Fruit fly (Drosophila melanogaster): ENCODE results near the gene CG15765.

The CG15765 gene

dm6 chrX:5873164-5873563 is 54.8 kb downstream of the CG15765 start, which contains the start of gene GAA1 (continued):
- TF ChIP-seq CG9437 (GFP tag; optimal IDR thresholded peaks at IDR 0.05) (peak; percentile 0), Aef1 (GFP tag; IDR thresholded peaks at IDR 0.05) (0 out of 3 replicates have a peak, but pooled peaks have one; percentile 9), pzg (GFP tag; optimal IDR thresholded peaks at IDR 0.05) (peak; percentile 31), CG18262 (tag; optimal IDR thresholded peaks at IDR 0.05) (peak; percentile 23), tap (tag; optimal IDR thresholded peaks at IDR 0.05) (no peak), BEAF-32 (GFP tag; optimal IDR thresholded peaks at IDR 0.05) (peak; percentile 58)

dm6 chrX:5876584-5876983 is 58.2 kb downstream of the CG15765 start, which contains the start of gene mof:
mof (minus strand) TSS chrX:5876853.
- TF ChIP-seq CG17829 (tag; optimal IDR thresholded peaks at IDR 0.05) (no peak), sim (GFP tag; IDR thresholded peaks at IDR 0.05) (no peak), CG14441 (GFP tag; IDR thresholded peaks at IDR 0.05) (no peak), usp (GFP tag; optimal IDR thresholded peaks at IDR 0.05) (no peak), zen2 (GFP tag; IDR thresholded peaks at IDR 0.05; ENCODE audit: partially characterized antibody) (peak; percentile 74), HLH54F (GFP tag; optimal IDR thresholded peaks at IDR 0.05) (no peak), Dfd (GFP tag; optimal IDR thresholded peaks at IDR 0.05) (no peak), cato (GFP tag; optimal IDR thresholded peaks at IDR 0.05; ENCODE audit: borderline replicate concordance) (no peak), CG13296 (GFP tag; optimal IDR thresholded peaks at IDR 0.05) (no peak), en (GFP tag; optimal IDR thresholded peaks at IDR 0.05) (no peak), CG6791 (GFP tag; IDR thresholded peaks at IDR 0.05; ENCODE audit: partially characterized antibody) (peak; percentile 79), ATbp (GFP tag; optimal IDR thresholded peaks at IDR 0.05) (no peak), z (GFP tag; IDR thresholded peaks at IDR 0.05) (no peak), h (optimal IDR thresholded peaks at IDR 0.05) (no peak), grau (tag; optimal IDR thresholded peaks at IDR 0.05) (no peak), sisA (GFP tag; IDR thresholded peaks at IDR 0.05) (no peak), gcm (GFP tag; optimal IDR thresholded peaks at IDR 0.05) (no peak), run (tag; optimal IDR thresholded peaks at IDR 0.05) (no peak), CG4404 (GFP tag; IDR thresholded peaks at IDR 0.05) (no peak), tin (GFP tag; optimal IDR thresholded peaks at IDR 0.05) (no peak), sr (GFP tag; IDR thresholded peaks at IDR 0.05) (no peak), CG2712 (tag; optimal IDR thresholded peaks at IDR 0.05) (peak; percentile 27), CG18262 (tag; optimal IDR thresholded peaks at IDR 0.05) (no peak), pho (GFP tag; optimal IDR thresholded peaks at IDR 0.05) (no peak), Hmx (GFP tag; optimal IDR thresholded peaks at IDR 0.05) (no peak), Eip74EF (GFP tag; optimal IDR thresholded peaks at IDR 0.05) (no peak), Opbp (GFP tag; IDR thresholded peaks at IDR 0.05; ENCODE audit: partially characterized antibody) (peak; percentile 61; the same call in 2 of the 3 replicates), Neu2 (GFP tag; optimal IDR thresholded peaks at IDR 0.05; ENCODE audit: borderline replicate concordance) (no peak), vvl (GFP tag; IDR thresholded peaks at IDR 0.05) (no peak), gfzf (GFP tag; optimal IDR thresholded peaks at IDR 0.05) (no peak), Med (GFP tag) (peak; percentile 60), klu (GFP tag; IDR thresholded peaks at IDR 0.05) (no peak), zfh2 (GFP tag; optimal IDR thresholded peaks at IDR 0.05) (no peak), cwo (GFP tag; optimal IDR thresholded peaks at IDR 0.05) (no peak), CG4854 (GFP tag; optimal IDR thresholded peaks at IDR 0.05) (no peak), CG31388 (GFP tag; optimal IDR thresholded peaks at IDR 0.05) (no peak), jigr1 (GFP tag; IDR thresholded peaks at IDR 0.05) (no peak), vfl (GFP tag; optimal IDR thresholded peaks at IDR 0.05) (no peak), CG10431 (GFP tag; optimal IDR thresholded peaks at IDR 0.05) (no peak), CG5180 (GFP tag; optimal IDR thresholded peaks at IDR 0.05) (no peak), ranshi (GFP tag; IDR thresholded peaks at IDR 0.05) (0 out of 2 replicates have a peak, but pooled peaks have one; percentile 9), kah (GFP tag; optimal IDR thresholded peaks at IDR 0.05) (no peak), CG4617 (GFP tag; optimal IDR thresholded peaks at IDR 0.05; ENCODE audit: borderline replicate concordance) (peak; percentile 54), CG7271 (tag; optimal IDR thresholded peaks at IDR 0.05) (no peak), CG12236 (GFP tag; optimal IDR thresholded peaks at IDR 0.05) (no peak)
